Worm (Caenorhabditis elegans) whole organism, L2 larva: ENCODE results near the gene C25E10.16.

Source experiments
- C34F6.9 ChIP-seq: fragments of 150-350 bp; optimal IDR thresholded peaks from 2 replicates; lab custom pipeline; 2014; ENCODE audit warnings: missing biosample characterization, missing genetic modification characterization
- F13H6.1 ChIP-seq: sonication (generic microtip); optimal IDR thresholded peaks from 2 replicates; lab custom pipeline; 2016; ENCODE audit warnings: missing genetic modification characterization, missing compliant biosample characterization
- Y55F3AM.14 ChIP-seq: fragments of 200-800 bp; sonication (Bioruptor generic); optimal IDR thresholded peaks from 2 replicates; lab custom pipeline; 2018; ENCODE audit warnings: mild to moderate bottlenecking, missing genetic modification characterization, missing compliant biosample characterization
- ZK546.5 ChIP-seq: sonication (generic microtip); optimal IDR thresholded peaks from 2 replicates; lab custom pipeline; 2017; ENCODE audit warnings: missing biosample characterization, missing genetic modification characterization
- alr-1 ChIP-seq: fragments of 150-350 bp; optimal IDR thresholded peaks from 2 replicates; lab custom pipeline; 2014; ENCODE audit warnings: missing biosample characterization, missing genetic modification characterization
- aly-2 ChIP-seq: fragments of 150-350 bp; optimal IDR thresholded peaks from 2 replicates; lab custom pipeline; 2014; ENCODE audit warnings: missing biosample characterization, missing genetic modification characterization
- ama-1 ChIP-seq: fragments of 150-350 bp; optimal IDR thresholded peaks from 2 replicates; lab custom pipeline; 2018; ENCODE audit warnings: inconsistent platforms
- blmp-1 ChIP-seq: sonication (generic microtip); optimal IDR thresholded peaks from 2 replicates; lab custom pipeline; 2017; ENCODE audit warnings: missing genetic modification characterization, mild to moderate bottlenecking, missing compliant biosample characterization, antibody characterized with exemption, moderate library complexity; ENCODE audit not compliant: insufficient read depth
- ceh-16 ChIP-seq: fragments of 150-350 bp; optimal IDR thresholded peaks from 2 replicates; lab custom pipeline; 2014; ENCODE audit warnings: missing biosample characterization, missing genetic modification characterization
- ceh-82 ChIP-seq: fragments of 150-350 bp; optimal IDR thresholded peaks from 2 replicates; lab custom pipeline; 2014; ENCODE audit warnings: missing biosample characterization, missing genetic modification characterization
- crh-2 ChIP-seq: sonication (generic microtip); optimal IDR thresholded peaks from 2 replicates; lab custom pipeline; 2017; ENCODE audit warnings: missing biosample characterization, missing genetic modification characterization
- dmd-4 ChIP-seq: sonication (generic microtip); optimal IDR thresholded peaks from 2 replicates; lab custom pipeline; 2017; ENCODE audit warnings: missing biosample characterization, missing genetic modification characterization
- egl-27 ChIP-seq: sonication (generic microtip); optimal IDR thresholded peaks from 3 replicates; lab custom pipeline; 2017; ENCODE audit warnings: missing biosample characterization, missing genetic modification reagents, missing genetic modification characterization
- elt-1 ChIP-seq: fragments of 150-350 bp; optimal IDR thresholded peaks from 2 replicates; lab custom pipeline; 2014; ENCODE audit warnings: missing biosample characterization, missing genetic modification characterization
- elt-3 ChIP-seq: sonication (generic microtip); optimal IDR thresholded peaks from 2 replicates; lab custom pipeline; 2017; ENCODE audit warnings: missing biosample characterization, missing genetic modification characterization
- fos-1 ChIP-seq: fragments of 150-350 bp; optimal IDR thresholded peaks from 2 replicates; lab custom pipeline; 2014; ENCODE audit warnings: missing biosample characterization, missing genetic modification characterization
- gmeb-1 ChIP-seq: fragments of 150-350 bp; optimal IDR thresholded peaks from 2 replicates; lab custom pipeline; 2014; ENCODE audit warnings: missing biosample characterization, missing genetic modification characterization
- lin-11 ChIP-seq: fragments of 150-350 bp; sonication (generic microtip); optimal IDR thresholded peaks from 2 replicates; lab custom pipeline; 2014; ENCODE audit warnings: missing biosample characterization, missing genetic modification characterization, inconsistent platforms, mixed read lengths
- lin-39 ChIP-seq: fragments of 150-350 bp; optimal IDR thresholded peaks from 2 replicates; lab custom pipeline; 2014; ENCODE audit warnings: missing biosample characterization, missing genetic modification reagents, missing genetic modification characterization
- lsy-2 ChIP-seq, 2 experiments: fragments of 150-350 bp in 1 of 2; sonication (generic microtip) in 1 of 2; optimal IDR thresholded peaks; 2 replicates each; lab custom pipeline; 2014 to 2017; ENCODE audit warnings: missing biosample characterization in 2 of 2, missing genetic modification characterization in 2 of 2
- mbf-1 ChIP-seq: sonication (generic microtip); optimal IDR thresholded peaks from 2 replicates; lab custom pipeline; 2017; ENCODE audit warnings: missing biosample characterization, missing genetic modification characterization
- mdl-1 ChIP-seq, 2 experiments: fragments of 150-350 bp in 1 of 2; sonication (generic microtip) in 1 of 2; optimal IDR thresholded peaks; 2 replicates each; lab custom pipeline; 2017; ENCODE audit warnings: missing biosample characterization in 2 of 2, missing genetic modification characterization in 2 of 2
- nhr-10 ChIP-seq: sonication (generic microtip); optimal IDR thresholded peaks from 2 replicates; lab custom pipeline; 2017; ENCODE audit warnings: missing biosample characterization, missing genetic modification characterization
- nhr-11 ChIP-seq: fragments of 150-350 bp; optimal IDR thresholded peaks from 2 replicates; lab custom pipeline; 2014; ENCODE audit warnings: missing biosample characterization, missing genetic modification characterization
- nhr-12 ChIP-seq: fragments of 150-350 bp; optimal IDR thresholded peaks from 2 replicates; lab custom pipeline; 2014; ENCODE audit warnings: missing biosample characterization, missing genetic modification characterization
- nhr-129 ChIP-seq: fragments of 150-350 bp; optimal IDR thresholded peaks from 2 replicates; lab custom pipeline; 2014; ENCODE audit warnings: missing biosample characterization, missing genetic modification characterization
- nhr-21 ChIP-seq: fragments of 150-350 bp; optimal IDR thresholded peaks from 2 replicates; lab custom pipeline; 2014; ENCODE audit warnings: missing biosample characterization, missing genetic modification characterization
- nhr-23 ChIP-seq: fragments of 150-350 bp; optimal IDR thresholded peaks from 2 replicates; lab custom pipeline; 2014; ENCODE audit warnings: missing biosample characterization, missing genetic modification reagents, missing genetic modification characterization
- nhr-237 ChIP-seq: fragments of 150-350 bp; optimal IDR thresholded peaks from 2 replicates; lab custom pipeline; 2014; ENCODE audit warnings: missing biosample characterization, missing genetic modification characterization
- nhr-25 ChIP-seq: fragments of 150-350 bp; sonication (generic microtip); optimal IDR thresholded peaks from 3 replicates; lab custom pipeline; 2014; ENCODE audit warnings: missing biosample characterization, missing genetic modification characterization
- nhr-6 ChIP-seq: fragments of 150-350 bp; optimal IDR thresholded peaks from 2 replicates; lab custom pipeline; 2014; ENCODE audit warnings: missing biosample characterization, missing genetic modification characterization
- nhr-77 ChIP-seq: fragments of 150-350 bp; optimal IDR thresholded peaks from 2 replicates; lab custom pipeline; 2014; ENCODE audit warnings: missing biosample characterization, missing genetic modification characterization
- sem-4 ChIP-seq: fragments of 150-350 bp; optimal IDR thresholded peaks from 2 replicates; lab custom pipeline; 2014; ENCODE audit warnings: missing biosample characterization, missing genetic modification reagents, missing genetic modification characterization
- skn-1 ChIP-seq: sonication (generic microtip); optimal IDR thresholded peaks from 2 replicates; lab custom pipeline; 2017; ENCODE audit warnings: missing biosample characterization, missing genetic modification characterization
- sma-3 ChIP-seq: sonication (generic microtip); optimal IDR thresholded peaks from 2 replicates; lab custom pipeline; 2016; ENCODE audit warnings: missing genetic modification reagents, missing genetic modification characterization, missing compliant biosample characterization
- sma-9 ChIP-seq, 2 experiments: fragments of 150-350 bp in 1 of 2; sonication (generic microtip) in 1 of 2; optimal IDR thresholded peaks; 2 replicates each; lab custom pipeline; 2014 to 2016; ENCODE audit warnings: missing genetic modification characterization in 2 of 2, mild to moderate bottlenecking in 1 of 2, missing biosample characterization in 1 of 2, missing compliant biosample characterization in 1 of 2, missing genetic modification reagents in 1 of 2, moderate library complexity in 1 of 2
- snpc-4 ChIP-seq: fragments of 150-350 bp; optimal IDR thresholded peaks from 2 replicates; lab custom pipeline; 2014; ENCODE audit warnings: missing biosample characterization, missing genetic modification characterization
- unc-39 ChIP-seq: fragments of 150-350 bp; optimal IDR thresholded peaks from 2 replicates; lab custom pipeline; 2014; ENCODE audit warnings: missing biosample characterization, missing genetic modification characterization
- unc-55 ChIP-seq: fragments of 150-350 bp; sonication (generic microtip); optimal IDR thresholded peaks from 3 replicates; lab custom pipeline; 2014; ENCODE audit warnings: missing biosample characterization, missing genetic modification reagents, missing genetic modification characterization
- unc-62 ChIP-seq: fragments of 150-350 bp; optimal IDR thresholded peaks from 2 replicates; lab custom pipeline; 2014; ENCODE audit warnings: missing biosample characterization, missing genetic modification reagents, missing genetic modification characterization
- zag-1 ChIP-seq: fragments of 150-350 bp; optimal IDR thresholded peaks from 2 replicates; lab custom pipeline; 2014; ENCODE audit warnings: missing biosample characterization, missing genetic modification characterization
- ztf-1 ChIP-seq: fragments of 200-800 bp; sonication (Bioruptor generic); conservative IDR thresholded peaks from 2 replicates; pipeline ENCODE4 v1.3.6; 2022; ENCODE audit warnings: missing genetic modification characterization, missing compliant biosample characterization
- ztf-11 ChIP-seq: sonication (generic microtip); optimal IDR thresholded peaks from 2 replicates; lab custom pipeline; 2017; ENCODE audit warnings: missing biosample characterization, missing genetic modification characterization
- ztf-4 ChIP-seq: fragments of 150-350 bp; optimal IDR thresholded peaks from 2 replicates; lab custom pipeline; 2014; ENCODE audit warnings: missing biosample characterization, missing genetic modification characterization

C25E10.16 gene

ce11 chrV:9094976-9095375 lies 35.6 kb upstream of the C25E10.16 start:
- peak in 1 of 2 experiments; percentile 5 for TF ChIP-seq lsy-2 (tag; optimal IDR thresholded peaks at IDR 0.05; lab: Kevin White, UChicago)
- no peak for TF ChIP-seq sem-4 (tag; lab: Kevin White, UChicago)
- TF ChIP-seq gmeb-1 (tag; lab: Kevin White, UChicago) = no peak
- TF ChIP-seq crh-2 = peak; percentile 13
- peak; percentile 43 for TF ChIP-seq sma-9 (GFP tag; optimal IDR thresholded peaks at IDR 0.05; lab: Kevin White, UChicago)
- no peak for TF ChIP-seq sma-9 (tag; optimal IDR thresholded peaks at IDR 0.05; lab: Kevin White, UChicago)
- no peak for TF ChIP-seq alr-1 (tag; lab: Kevin White, UChicago)
- no peak for TF ChIP-seq nhr-11 (tag; lab: Kevin White, UChicago)
- no peak for TF ChIP-seq dmd-4 (tag; lab: Kevin White, UChicago)
- no peak for TF ChIP-seq nhr-77
- TF ChIP-seq C34F6.9 = peak; percentile 20
- no peak for TF ChIP-seq sma-3 (GFP tag; lab: Kevin White, UChicago)

- TF ChIP-seq unc-55 (peak; percentile 0), nhr-129 (tag; lab: Kevin White, UChicago) (peak; percentile 93), mdl-1 (tag; optimal IDR thresholded peaks at IDR 0.05; lab: Kevin White, UChicago) (peak in 1 of 2 experiments; percentile 39), ztf-4 (tag; lab: Kevin White, UChicago) (peak; percentile 35), nhr-77 (no peak), gmeb-1 (tag; lab: Kevin White, UChicago) (peak; percentile 51), lin-11 (tag; lab: Kevin White, UChicago) (peak; percentile 7), Y55F3AM.14 (GFP tag; lab: Kevin White, UChicago) (peak; percentile 48), ama-1 (lab: Kevin White, UChicago) (peak; percentile 46), nhr-25 (tag; lab: Kevin White, UChicago) (peak; percentile 5), lsy-2 (tag; optimal IDR thresholded peaks at IDR 0.05; lab: Kevin White, UChicago) (peak in 1 of 2 experiments; percentile 72), nhr-21 (tag; lab: Kevin White, UChicago) (peak; percentile 21), C34F6.9 (peak; percentile 68), sma-9 (GFP tag; optimal IDR thresholded peaks at IDR 0.05; lab: Kevin White, UChicago) (peak; percentile 96), sma-9 (tag; optimal IDR thresholded peaks at IDR 0.05; lab: Kevin White, UChicago) (no peak), nhr-6 (tag; lab: Kevin White, UChicago) (no peak), ztf-11 (tag; lab: Kevin White, UChicago) (no peak), mbf-1 (tag; lab: Kevin White, UChicago) (no peak), F13H6.1 (tag; lab: Kevin White, UChicago) (peak; percentile 75), sma-3 (GFP tag; lab: Kevin White, UChicago) (peak; percentile 58), snpc-4 (tag; lab: Kevin White, UChicago) (peak; percentile 35), nhr-23 (tag; lab: Kevin White, UChicago) (no peak), crh-2 (peak; percentile 81)
Observed at ce11 chrV:9094060-9094628, 34.8 kb upstream of the C25E10.16 start.

ce11 chrV:9092209-9092608 lies 32.8 kb upstream of the C25E10.16 start, which contains the start of gene T27E4.1:
Gene T27E4.1 (plus strand): TSS chrV:9092345.
- TF ChIP-seq nhr-237 (tag; lab: Kevin White, UChicago) (no peak), nhr-12 (tag; lab: Kevin White, UChicago) (no peak), mdl-1 (tag; optimal IDR thresholded peaks at IDR 0.05; lab: Kevin White, UChicago) (no peak), sma-9 (GFP tag; optimal IDR thresholded peaks at IDR 0.05; lab: Kevin White, UChicago) (peak; percentile 28), sma-9 (tag; optimal IDR thresholded peaks at IDR 0.05; lab: Kevin White, UChicago) (no peak), gmeb-1 (tag; lab: Kevin White, UChicago) (no peak), unc-39 (no peak), ceh-16 (tag; lab: Kevin White, UChicago) (no peak), blmp-1 (tag; lab: Kevin White, UChicago) (no peak), nhr-11 (tag; lab: Kevin White, UChicago) (no peak), lin-11 (tag; lab: Kevin White, UChicago) (no peak), alr-1 (tag; lab: Kevin White, UChicago) (no peak), fos-1 (tag; lab: Kevin White, UChicago) (no peak), F13H6.1 (tag; lab: Kevin White, UChicago) (no peak), aly-2 (tag; lab: Kevin White, UChicago) (no peak), skn-1 (tag; lab: Kevin White, UChicago) (no peak), sem-4 (tag; lab: Kevin White, UChicago) (no peak), unc-55 (peak; percentile 53), nhr-21 (tag; lab: Kevin White, UChicago) (no peak), nhr-25 (tag; lab: Kevin White, UChicago) (no peak), mbf-1 (tag; lab: Kevin White, UChicago) (no peak), ztf-1 (GFP tag; lab: Robert Waterston, UW) (no peak), ama-1 (lab: Kevin White, UChicago) (no peak), nhr-129 (tag; lab: Kevin White, UChicago) (peak; percentile 24), nhr-10 (tag; lab: Kevin White, UChicago) (no peak), unc-62 (no peak), elt-3 (tag; lab: Kevin White, UChicago) (no peak), sma-3 (GFP tag; lab: Kevin White, UChicago) (no peak), elt-1 (no peak), dmd-4 (tag; lab: Kevin White, UChicago) (no peak), egl-27 (tag; lab: Kevin White, UChicago) (no peak), nhr-23 (tag; lab: Kevin White, UChicago) (no peak), crh-2 (no peak), C34F6.9 (peak; percentile 40), snpc-4 (tag; lab: Kevin White, UChicago) (no peak), lin-39 (tag; lab: Kevin White, UChicago) (no peak), ceh-82 (tag; lab: Kevin White, UChicago) (no peak), zag-1 (tag; lab: Kevin White, UChicago) (peak; percentile 53), ZK546.5 (tag; lab: Kevin White, UChicago) (no peak), ztf-4 (tag; lab: Kevin White, UChicago) (no peak), Y55F3AM.14 (GFP tag; lab: Kevin White, UChicago) (no peak)
